Worm (Caenorhabditis elegans) whole organism, young adult: ENCODE measurements around the gene spch-1.

ENCODE experiments used
- B0019.2 ChIP-seq: fragments of 200-800 bp; sonication (Bioruptor generic); conservative IDR thresholded peaks from 2 replicates; pipeline ENCODE4 v1.3.6; 2022; ENCODE audit warnings: missing genetic modification reagents, missing genetic modification characterization, missing compliant biosample characterization
- C17E4.6 ChIP-seq: fragments of 200-800 bp; sonication (Bioruptor generic); IDR thresholded peaks from 2 replicates; pipeline ENCODE4 v1.3.6; 2022; ENCODE audit warnings: missing genetic modification reagents, missing genetic modification characterization, missing compliant biosample characterization
- F10E7.11 ChIP-seq: sonication (generic microtip); optimal IDR thresholded peaks from 2 replicates; lab custom pipeline; 2017; ENCODE audit warnings: mild to moderate bottlenecking, missing genetic modification characterization, moderate library complexity, missing compliant biosample characterization
- F49E8.2 ChIP-seq: sonication (generic microtip); optimal IDR thresholded peaks from 3 replicates; lab custom pipeline; 2017; ENCODE audit warnings: missing genetic modification characterization, mild to moderate bottlenecking, missing compliant biosample characterization, antibody characterized with exemption, moderate library complexity; ENCODE audit not compliant: insufficient read depth
- F57A8.1 ChIP-seq: fragments of 200-800 bp; sonication (Bioruptor generic); optimal IDR thresholded peaks from 2 replicates; lab custom pipeline; 2018; ENCODE audit warnings: mild to moderate bottlenecking, missing genetic modification characterization, moderate library complexity, missing compliant biosample characterization
- Y56A3A.18 ChIP-seq: fragments of 200-800 bp; sonication (Bioruptor generic); IDR thresholded peaks from 2 replicates; pipeline ENCODE4 v1.3.6; 2022; ENCODE audit warnings: missing genetic modification reagents, missing genetic modification characterization, missing compliant biosample characterization
- Y67H2A.10 ChIP-seq: fragments of 200-800 bp; sonication (Bioruptor generic); conservative IDR thresholded peaks from 2 replicates; pipeline ENCODE4 v1.3.6; 2022; ENCODE audit warnings: missing genetic modification reagents, missing genetic modification characterization, missing compliant biosample characterization
- Y95B8A.8 ChIP-seq: fragments of 200-800 bp; sonication (Bioruptor generic); IDR thresholded peaks from 2 replicates; pipeline ENCODE4 v1.3.6; 2022; ENCODE audit warnings: missing genetic modification reagents, missing genetic modification characterization, missing compliant biosample characterization
- aptf-3 ChIP-seq: fragments of 200-800 bp; sonication (Bioruptor generic); IDR thresholded peaks from 2 replicates; pipeline ENCODE4 v1.3.6; 2022; ENCODE audit warnings: missing genetic modification characterization, missing compliant biosample characterization
- atf-7 ChIP-seq: sonication (generic microtip); optimal IDR thresholded peaks from 2 replicates; lab custom pipeline; 2017; ENCODE audit warnings: mild to moderate bottlenecking, missing genetic modification characterization, missing compliant biosample characterization
- athp-1 ChIP-seq: sonication (generic microtip); optimal IDR thresholded peaks from 2 replicates; lab custom pipeline; 2017; ENCODE audit warnings: mild to moderate bottlenecking, missing genetic modification characterization, missing compliant biosample characterization
- attf-5 ChIP-seq: fragments of 200-800 bp; sonication (Bioruptor generic); optimal IDR thresholded peaks from 2 replicates; lab custom pipeline; 2018; ENCODE audit warnings: mild to moderate bottlenecking, missing genetic modification characterization, missing compliant biosample characterization
- bed-2 ChIP-seq: fragments of 200-800 bp; sonication (Bioruptor generic); IDR thresholded peaks from 2 replicates; pipeline ENCODE4 v1.3.6; 2022; ENCODE audit warnings: missing genetic modification reagents, missing genetic modification characterization, missing compliant biosample characterization
- ccch-3 ChIP-seq: fragments of 200-800 bp; sonication (Bioruptor generic); optimal IDR thresholded peaks from 2 replicates; lab custom pipeline; 2018; ENCODE audit warnings: mild to moderate bottlenecking, missing genetic modification characterization, missing compliant biosample characterization
- dpl-1 ChIP-seq: fragments of 150-350 bp; optimal IDR thresholded peaks from 2 replicates; lab custom pipeline; 2014; ENCODE audit warnings: missing biosample characterization, missing genetic modification reagents, missing genetic modification characterization
- egl-44 ChIP-seq: fragments of 200-800 bp; sonication (Bioruptor generic); IDR thresholded peaks from 2 replicates; pipeline ENCODE4 v1.3.6; 2022; ENCODE audit warnings: missing genetic modification reagents, missing genetic modification characterization, missing compliant biosample characterization
- gei-17 ChIP-seq: fragments of 200-800 bp; sonication (Bioruptor generic); optimal IDR thresholded peaks from 2 replicates; lab custom pipeline; 2018; ENCODE audit warnings: mild to moderate bottlenecking, missing genetic modification characterization, missing compliant biosample characterization
- hmg-1.2 ChIP-seq: fragments of 200-800 bp; sonication (Bioruptor generic); IDR thresholded peaks from 2 replicates; pipeline ENCODE4 v1.3.6; 2022; ENCODE audit warnings: missing genetic modification reagents, missing genetic modification characterization, missing compliant biosample characterization
- hrde-1 ChIP-seq: sonication (generic microtip); optimal IDR thresholded peaks from 2 replicates; lab custom pipeline; 2016; ENCODE audit warnings: missing genetic modification characterization, mild to moderate bottlenecking, missing compliant biosample characterization, moderate library complexity, missing genotype, missing genetic modification reagents, borderline replicate concordance
- lin-40 ChIP-seq: sonication (generic microtip); optimal IDR thresholded peaks from 2 replicates; lab custom pipeline; 2016; ENCODE audit warnings: missing genetic modification characterization, mild to moderate bottlenecking, missing compliant biosample characterization, missing genotype, missing genetic modification reagents
- lsl-1 ChIP-seq: fragments of 200-800 bp; sonication (Bioruptor generic); optimal IDR thresholded peaks from 2 replicates; lab custom pipeline; 2018; ENCODE audit warnings: mild to moderate bottlenecking, missing genetic modification characterization, moderate library complexity, missing compliant biosample characterization
- madf-10 ChIP-seq: sonication (generic microtip); optimal IDR thresholded peaks from 2 replicates; lab custom pipeline; 2016; ENCODE audit warnings: mild to moderate bottlenecking, missing genetic modification characterization, missing compliant biosample characterization
- madf-6 ChIP-seq: fragments of 200-800 bp; sonication (Bioruptor generic); IDR thresholded peaks from 2 replicates; pipeline ENCODE4 v1.3.6; 2022; ENCODE audit warnings: missing genetic modification reagents, missing genetic modification characterization, missing compliant biosample characterization
- madf-8 ChIP-seq: fragments of 200-800 bp; sonication (Bioruptor generic); conservative IDR thresholded peaks from 2 replicates; pipeline ENCODE4 v1.3.6; 2022; ENCODE audit warnings: missing genetic modification reagents, missing genetic modification characterization, missing compliant biosample characterization
- pha-4 ChIP-seq: fragments of 150-350 bp; sonication (generic microtip); optimal IDR thresholded peaks from 2 replicates; lab custom pipeline; 2014; ENCODE audit warnings: missing biosample characterization, missing genetic modification reagents, missing genetic modification characterization
- snpc-1.1 ChIP-seq: sonication (generic microtip); optimal IDR thresholded peaks from 2 replicates; lab custom pipeline; 2017; ENCODE audit warnings: missing genetic modification characterization, mild to moderate bottlenecking, missing compliant biosample characterization, antibody characterized with exemption, moderate library complexity, missing genotype, missing genetic modification reagents; ENCODE audit not compliant: insufficient read depth
- somi-1 ChIP-seq: fragments of 200-800 bp; sonication (Bioruptor generic); optimal IDR thresholded peaks from 2 replicates; lab custom pipeline; 2018; ENCODE audit warnings: mild to moderate bottlenecking, missing genetic modification characterization, missing compliant biosample characterization
- tlf-1 ChIP-seq: fragments of 200-800 bp; sonication (Bioruptor generic); optimal IDR thresholded peaks from 2 replicates; lab custom pipeline; 2018; ENCODE audit warnings: mild to moderate bottlenecking, missing genetic modification characterization, missing compliant biosample characterization
- zim-3 ChIP-seq: sonication (generic microtip); optimal IDR thresholded peaks from 2 replicates; lab custom pipeline; 2017; ENCODE audit warnings: mild to moderate bottlenecking, missing genetic modification characterization, moderate library complexity, missing compliant biosample characterization
- ztf-18 ChIP-seq: sonication (generic microtip); optimal IDR thresholded peaks from 2 replicates; lab custom pipeline; 2016; ENCODE audit warnings: missing genotype, mild to moderate bottlenecking, missing genetic modification characterization, missing compliant biosample characterization
- ztf-28 ChIP-seq: fragments of 200-800 bp; sonication (Bioruptor generic); IDR thresholded peaks from 2 replicates; pipeline ENCODE4 v1.3.6; 2022; ENCODE audit warnings: missing genetic modification reagents, missing genetic modification characterization, missing compliant biosample characterization
- ztf-3 ChIP-seq: fragments of 200-800 bp; sonication (Bioruptor generic); optimal IDR thresholded peaks from 2 replicates; lab custom pipeline; 2018; ENCODE audit warnings: mild to moderate bottlenecking, missing genetic modification characterization, missing compliant biosample characterization

Gene spch-1

ce11 chrIV:10144909-10145308 lies 33.6 kb upstream of the spch-1 start:
- TF ChIP-seq madf-8 (GFP tag; lab: Robert Waterston, UW), result peak; percentile 60
- TF ChIP-seq lsl-1 (GFP tag; lab: Kevin White, UChicago), result no peak
- TF ChIP-seq madf-6 (GFP tag; lab: Robert Waterston, UW), result peak; percentile 76

- TF ChIP-seq ztf-3 (GFP tag; lab: Kevin White, UChicago) (no peak), madf-8 (GFP tag; lab: Robert Waterston, UW) (no peak), F49E8.2 (no peak), bed-2 (GFP tag; lab: Robert Waterston, UW) (no peak)
- TF ChIP-seq, all 124 proteins: peak for 0
Measured at ce11 chrIV:10144487-10144886, 33.1 kb upstream of the spch-1 start.

- no peak for TF ChIP-seq F10E7.11
Measured at ce11 chrIV:10143640-10144039, 32.3 kb upstream of the spch-1 start, which contains the start of gene msp-38. msp-38 (minus strand) TSS chrIV:10143740.

ce11 chrIV:10141930-10142505 lies 30.7 kb upstream of the spch-1 start, which contains the start of the genes gst-2, gst-4 and dhs-12:
gst-2 (minus strand) TSS chrIV:10142061.
gst-4 (plus strand) TSS chrIV:10142225.
dhs-12 (plus strand) TSS chrIV:10142455.
- no peak for TF ChIP-seq ztf-28 (GFP tag; lab: Robert Waterston, UW)
- TF ChIP-seq ztf-18, result no peak
- TF ChIP-seq Y67H2A.10 (GFP tag; lab: Robert Waterston, UW), result no peak
- no peak for TF ChIP-seq atf-7 (tag; lab: Kevin White, UChicago)
- TF ChIP-seq madf-8 (GFP tag; lab: Robert Waterston, UW), result no peak

ce11 chrIV:10140143-10140542 lies 28.8 kb upstream of the spch-1 start, which contains the start of gene gst-3:
gst-3 (minus strand) TSS chrIV:10140243.
- TF ChIP-seq F57A8.1 (GFP tag; lab: Kevin White, UChicago) (no peak), athp-1 (tag; lab: Kevin White, UChicago) (no peak), pha-4 (tag; lab: Kevin White, UChicago) (no peak), aptf-3 (no peak)

ce11 chrIV:10137804-10138203 lies 26.5 kb upstream of the spch-1 start, which contains the start of gene K08F4.12:
K08F4.12 (plus strand) TSS chrIV:10138104.
- no peak for TF ChIP-seq hmg-1.2 (GFP tag; lab: Robert Waterston, UW)
- TF ChIP-seq dpl-1 (GFP tag; lab: Kevin White, UChicago), result no peak
- TF ChIP-seq atf-7 (tag; lab: Kevin White, UChicago), result no peak
- TF ChIP-seq attf-5 (GFP tag; lab: Kevin White, UChicago), result no peak
- no peak for TF ChIP-seq egl-44 (GFP tag; lab: Robert Waterston, UW)
- no peak for TF ChIP-seq somi-1 (GFP tag; lab: Kevin White, UChicago)
- no peak for TF ChIP-seq F10E7.11
- TF ChIP-seq ztf-18, result no peak
- TF ChIP-seq gei-17, result no peak
- no peak for TF ChIP-seq Y56A3A.18
- no peak for TF ChIP-seq madf-10 (tag; lab: Kevin White, UChicago)
- TF ChIP-seq zim-3, result no peak
- TF ChIP-seq lin-40 (tag; lab: Kevin White, UChicago), result no peak
- TF ChIP-seq snpc-1.1 (tag; lab: Kevin White, UChicago), result no peak
- no peak for TF ChIP-seq B0019.2 (GFP tag; lab: Robert Waterston, UW)
- no peak for TF ChIP-seq Y95B8A.8
- no peak for TF ChIP-seq tlf-1
- TF ChIP-seq hrde-1 (tag; lab: Kevin White, UChicago), result no peak
- TF ChIP-seq C17E4.6 (GFP tag; lab: Robert Waterston, UW), result no peak
- TF ChIP-seq ccch-3 (GFP tag; lab: Kevin White, UChicago), result no peak
